Worm (Caenorhabditis elegans): ENCODE data around the gene txt-4.

The txt-4 gene

ce11 chrIV:1496679-1497033 lies 13.7 kb upstream of the txt-4 start:
- TF ChIP-seq ztf-16 (tag; optimal IDR thresholded peaks at IDR 0.05): no peak
- TF ChIP-seq pha-4 (tag; optimal IDR thresholded peaks at IDR 0.05): no peak
- TF ChIP-seq odd-2 (tag; optimal IDR thresholded peaks at IDR 0.05): no peak
- no peak for TF ChIP-seq tbx-7 (tag; optimal IDR thresholded peaks at IDR 0.05)
- TF ChIP-seq C08G9.2 (tag; optimal IDR thresholded peaks at IDR 0.05): no peak
- TF ChIP-seq pha-2 (tag; optimal IDR thresholded peaks at IDR 0.05): no peak
- TF ChIP-seq sdc-2 (tag; optimal IDR thresholded peaks at IDR 0.05): no peak
- TF ChIP-seq dve-1 (tag; optimal IDR thresholded peaks at IDR 0.05): no peak
- TF ChIP-seq elt-2 (tag; optimal IDR thresholded peaks at IDR 0.05): no peak
- TF ChIP-seq ceh-24 (tag; optimal IDR thresholded peaks at IDR 0.05): no peak
- TF ChIP-seq pat-9 (tag; optimal IDR thresholded peaks at IDR 0.05): no peak
- TF ChIP-seq lim-6 (tag; optimal IDR thresholded peaks at IDR 0.05): no peak
- no peak for TF ChIP-seq Y22D7AL.16 (tag; optimal IDR thresholded peaks at IDR 0.05)
- no peak for TF ChIP-seq dmd-4 (tag; optimal IDR thresholded peaks at IDR 0.05; ENCODE audit: borderline replicate concordance)

ce11 chrIV:1497448-1497847 lies 12.9 kb upstream of the txt-4 start, which contains the start of gene hxk-3:
TSS of gene hxk-3 (plus strand) at chrIV:1497626.
- TF ChIP-seq lin-11 (tag; optimal IDR thresholded peaks at IDR 0.05): no peak
- TF ChIP-seq hlh-30 (tag; optimal IDR thresholded peaks at IDR 0.05; ENCODE audit: insufficient read depth): peak; percentile 67
- TF ChIP-seq elt-2 (tag; optimal IDR thresholded peaks at IDR 0.05): peak; percentile 22
- TF ChIP-seq unc-55 (GFP tag; optimal IDR thresholded peaks at IDR 0.05): peak; percentile 25
- no peak for TF ChIP-seq pqm-1 (tag; optimal IDR thresholded peaks at IDR 0.05)
- TF ChIP-seq Y22D7AL.16 (tag; optimal IDR thresholded peaks at IDR 0.05): no peak
- peak; percentile 7 for TF ChIP-seq ceh-31 (tag; optimal IDR thresholded peaks at IDR 0.05)
- no peak for TF ChIP-seq pros-1 (tag; optimal IDR thresholded peaks at IDR 0.05)
- no peak for TF ChIP-seq nhr-232 (tag; optimal IDR thresholded peaks at IDR 0.05)
- TF ChIP-seq unc-42 (tag; optimal IDR thresholded peaks at IDR 0.05): peak; percentile 52
- TF ChIP-seq hlh-8 (tag; optimal IDR thresholded peaks at IDR 0.05): peak; percentile 6
- no peak for TF ChIP-seq sox-2 (GFP tag; IDR thresholded peaks at IDR 0.05)
- TF ChIP-seq nfya-1 (tag; optimal IDR thresholded peaks at IDR 0.05): peak; percentile 33
- TF ChIP-seq ceh-48 (tag; optimal IDR thresholded peaks at IDR 0.05): no peak
- no peak for TF ChIP-seq unc-86 (tag; optimal IDR thresholded peaks at IDR 0.05)
- TF ChIP-seq hlh-15 (tag; optimal IDR thresholded peaks at IDR 0.05): no peak
- no peak for TF ChIP-seq pha-2 (tag; optimal IDR thresholded peaks at IDR 0.05)

DNA sequence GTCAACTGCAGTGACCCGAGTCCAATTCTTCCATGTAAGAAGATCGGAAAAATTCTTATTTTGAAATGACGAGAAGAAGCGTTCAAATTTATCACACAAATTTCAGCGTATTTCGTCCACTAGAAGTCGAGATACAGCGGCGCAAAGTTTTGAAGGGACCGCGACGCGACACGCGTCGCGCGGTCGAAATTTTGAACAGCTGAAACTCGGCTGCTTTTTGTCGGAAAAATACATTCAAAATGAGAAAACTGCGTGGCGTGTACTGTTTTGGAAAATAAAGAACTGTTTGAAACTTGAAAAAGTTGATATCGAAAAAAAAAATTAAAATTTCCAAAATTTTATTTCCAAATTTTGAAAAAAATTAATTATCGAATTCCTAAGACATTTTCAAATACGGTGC lies 2.6 kb downstream of the txt-4 start:
- TF ChIP-seq Y22D7AL.16 (tag; optimal IDR thresholded peaks at IDR 0.05): no peak
- TF ChIP-seq ceh-22 (tag; optimal IDR thresholded peaks at IDR 0.05): no peak
- TF ChIP-seq ceh-18 (tag; optimal IDR thresholded peaks at IDR 0.05): no peak
- no peak for TF ChIP-seq che-1 (tag; optimal IDR thresholded peaks at IDR 0.05)
- TF ChIP-seq unc-3 (GFP tag; conservative IDR thresholded peaks at IDR 0.05): no peak
- no peak for TF ChIP-seq unc-3 (tag; optimal IDR thresholded peaks at IDR 0.05)
- TF ChIP-seq ceh-30 (tag; optimal IDR thresholded peaks at IDR 0.05): no peak
- no peak for TF ChIP-seq nhr-11 (tag; optimal IDR thresholded peaks at IDR 0.05)
- TF ChIP-seq odd-2 (tag; optimal IDR thresholded peaks at IDR 0.05): no peak
- TF ChIP-seq K02D7.2 (tag; optimal IDR thresholded peaks at IDR 0.05): no peak
- TF ChIP-seq pag-3 (tag; optimal IDR thresholded peaks at IDR 0.05; ENCODE audit: borderline replicate concordance): no peak
- no peak for TF ChIP-seq npax-4 (tag; optimal IDR thresholded peaks at IDR 0.05)
- no peak for TF ChIP-seq F13H6.1 (tag; optimal IDR thresholded peaks at IDR 0.05)

DNA sequence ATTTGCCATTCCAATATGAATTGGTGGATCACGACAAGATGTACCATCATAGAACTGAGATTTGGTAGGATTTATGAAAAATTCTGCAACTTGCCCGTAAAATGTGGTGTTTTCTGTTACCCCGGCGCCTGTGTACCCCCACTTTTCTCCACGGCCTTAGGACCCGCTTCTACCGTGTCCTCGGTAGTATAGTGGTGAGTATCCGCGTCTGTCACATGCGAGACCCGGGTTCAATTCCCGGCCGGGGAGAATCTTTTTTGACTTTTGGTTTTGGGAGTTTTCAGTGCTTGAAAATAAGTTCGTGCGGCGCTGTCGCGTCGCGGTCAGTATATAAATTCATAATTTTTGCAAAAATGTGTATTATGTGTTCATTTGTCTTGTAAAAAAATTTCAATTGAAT lies 4.1 kb downstream of the txt-4 start:
- no peak for TF ChIP-seq fax-1 (tag; optimal IDR thresholded peaks at IDR 0.05)
- peak; percentile 37 for TF ChIP-seq hlh-30 (tag; optimal IDR thresholded peaks at IDR 0.05; ENCODE audit: insufficient read depth)
- TF ChIP-seq ref-2 (tag; optimal IDR thresholded peaks at IDR 0.05): no peak
- 0 out of 2 replicates have a peak, but pooled peaks have one; percentile 31 for TF ChIP-seq unc-3 (GFP tag; conservative IDR thresholded peaks at IDR 0.05)
- TF ChIP-seq unc-3 (tag; optimal IDR thresholded peaks at IDR 0.05): no peak
- TF ChIP-seq ceh-48 (tag; optimal IDR thresholded peaks at IDR 0.05): no peak
- no peak for TF ChIP-seq lim-6 (tag; optimal IDR thresholded peaks at IDR 0.05)
- no peak for TF ChIP-seq pros-1 (tag; optimal IDR thresholded peaks at IDR 0.05)
- TF ChIP-seq lin-11 (tag; optimal IDR thresholded peaks at IDR 0.05): no peak
- TF ChIP-seq madf-2 (tag; optimal IDR thresholded peaks at IDR 0.05): no peak
- TF ChIP-seq che-1 (tag; optimal IDR thresholded peaks at IDR 0.05): peak; percentile 14
- TF ChIP-seq gmeb-2 (tag; optimal IDR thresholded peaks at IDR 0.05): no peak
- TF ChIP-seq ceh-45 (GFP tag; IDR thresholded peaks at IDR 0.05): no peak
- TF ChIP-seq ceh-34 (tag; optimal IDR thresholded peaks at IDR 0.05): peak; percentile 4
- TF ChIP-seq mec-3 (tag; optimal IDR thresholded peaks at IDR 0.05; ENCODE audit: borderline replicate concordance): no peak
- TF ChIP-seq ama-1 (optimal IDR thresholded peaks at IDR 0.05): no peak
- TF ChIP-seq C38D4.7 (GFP tag; optimal IDR thresholded peaks at IDR 0.05): no peak
- no peak for TF ChIP-seq Y22D7AL.16 (tag; optimal IDR thresholded peaks at IDR 0.05)
- no peak for TF ChIP-seq sdc-2 (tag; optimal IDR thresholded peaks at IDR 0.05)
- peak; percentile 1 for TF ChIP-seq sox-4 (tag; optimal IDR thresholded peaks at IDR 0.05)
- TF ChIP-seq unc-42 (tag; optimal IDR thresholded peaks at IDR 0.05): no peak

Data from whole organism, late embryonic.